Worm (Caenorhabditis elegans) whole organism, L1 larva: Measurements from ENCODE around the gene cri-2.

Source experiments
- aly-2 ChIP-seq: fragments of 150-350 bp; optimal IDR thresholded peaks from 2 replicates; lab custom pipeline; 2014; ENCODE audit warnings: missing biosample characterization, missing genetic modification characterization
- ceh-82 ChIP-seq, 3 experiments: fragments of 150-350 bp in 1 of 3; sonication (generic microtip) in 2 of 3; optimal IDR thresholded peaks; 2 replicates each; lab custom pipeline; 2014 to 2017; ENCODE audit warnings: missing biosample characterization in 3 of 3, missing genetic modification characterization in 3 of 3
- efl-1 ChIP-seq, 4 experiments: fragments of 150-350 bp; optimal IDR thresholded peaks in 3 of 4; peaks in 1 of 4; 1 replicate in 1 of 4; 2 replicates in 3 of 4; lab custom pipeline; 2014; ENCODE audit warnings: missing biosample characterization in 2 of 4, missing genetic modification characterization in 2 of 4, missing genetic modification reagents in 2 of 4
- elt-3 ChIP-seq, 6 experiments: fragments of 150-350 bp in 1 of 6; sonication (generic microtip); optimal IDR thresholded peaks; 2 replicates each; lab custom pipeline; 2017 to 2018; ENCODE audit warnings: missing biosample characterization in 6 of 6, missing genetic modification characterization in 6 of 6, inconsistent platforms in 1 of 6
- lsy-2 ChIP-seq, 2 experiments: fragments of 150-350 bp; optimal IDR thresholded peaks; 2 replicates each; lab custom pipeline; 2014; ENCODE audit warnings: missing biosample characterization in 2 of 2, missing genetic modification characterization in 2 of 2
- mdl-1 ChIP-seq, 2 experiments: fragments of 150-350 bp; optimal IDR thresholded peaks; 2 replicates each; lab custom pipeline; 2014 to 2017; ENCODE audit warnings: missing biosample characterization in 2 of 2, missing genetic modification characterization in 2 of 2, inconsistent platforms in 1 of 2
- nhr-11 ChIP-seq: fragments of 150-350 bp; optimal IDR thresholded peaks from 2 replicates; lab custom pipeline; 2014; ENCODE audit warnings: missing biosample characterization, missing genetic modification characterization
- nhr-20 ChIP-seq: sonication (generic microtip); optimal IDR thresholded peaks from 2 replicates; lab custom pipeline; 2016; ENCODE audit warnings: mild to moderate bottlenecking, missing genetic modification characterization, missing compliant biosample characterization
- nhr-237 ChIP-seq: fragments of 150-350 bp; optimal IDR thresholded peaks from 2 replicates; lab custom pipeline; 2014; ENCODE audit warnings: missing biosample characterization, missing genetic modification characterization

DNA sequence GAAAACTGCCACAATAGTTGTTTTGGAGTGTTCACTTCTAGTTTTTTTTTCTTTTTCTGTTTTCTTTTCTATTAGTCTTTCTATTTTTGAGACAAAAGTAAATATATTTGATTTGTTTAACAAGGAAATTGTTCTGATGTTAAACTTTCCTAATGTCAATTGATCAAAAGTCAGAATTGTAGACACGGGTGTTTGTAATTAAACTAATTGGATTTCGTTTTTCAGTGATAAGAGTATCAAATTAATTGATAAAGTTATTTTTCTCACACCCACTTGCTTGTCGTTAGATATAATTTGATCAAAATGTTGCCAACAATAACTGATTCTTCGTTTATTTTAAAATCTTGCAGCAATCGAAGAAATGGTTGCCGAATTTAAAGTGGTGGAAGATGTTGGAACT, 38.4 kb upstream of the cri-2 start:
- TF ChIP-seq efl-1 (optimal IDR thresholded peaks at IDR 0.05; lab: Kevin White, UChicago) (no peak), efl-1 (GFP tag; optimal IDR thresholded peaks at IDR 0.05 in 1 of 2; lab: Kevin White, UChicago) (peak in 1 of 2 experiments; percentile 62), mdl-1 (tag; optimal IDR thresholded peaks at IDR 0.05; lab: Kevin White, UChicago) (no peak), lsy-2 (tag; optimal IDR thresholded peaks at IDR 0.05; lab: Kevin White, UChicago) (no peak), ceh-82 (tag; optimal IDR thresholded peaks at IDR 0.05; lab: Kevin White, UChicago) (no peak), nhr-11 (no peak), elt-3 (tag; optimal IDR thresholded peaks at IDR 0.05; lab: Kevin White, UChicago) (no peak), nhr-20 (tag; lab: Kevin White, UChicago) (no peak), aly-2 (tag; lab: Kevin White, UChicago) (no peak), nhr-237 (tag; lab: Kevin White, UChicago) (no peak)
